Worm (Caenorhabditis elegans): Measurements from ENCODE around the gene srw-107.

DNA sequence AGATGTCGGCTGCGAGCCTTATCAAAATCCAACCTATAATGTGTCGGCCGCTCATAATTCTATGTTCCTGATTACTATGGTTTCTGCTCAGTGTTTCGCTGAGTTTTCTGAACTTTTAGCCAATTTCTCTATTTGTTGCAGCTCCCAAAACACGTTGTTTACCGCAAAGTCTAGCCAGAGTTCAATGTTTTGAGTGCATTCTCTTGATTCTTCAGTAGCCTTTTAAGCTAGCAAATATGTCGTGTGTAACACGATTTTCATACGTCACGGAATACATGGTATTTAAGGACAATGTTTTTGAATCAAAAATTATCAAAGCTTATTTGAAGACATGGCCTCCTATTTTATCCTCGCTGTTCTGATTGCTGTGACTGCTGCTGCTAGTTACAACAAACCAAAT is 16.2 kb downstream of the srw-107 start, which contains the start of gene srlf-19:
- TF ChIP-seq nhr-27 (tag; optimal IDR thresholded peaks at IDR 0.05) (no peak), tbx-9 (tag; optimal IDR thresholded peaks at IDR 0.05; ENCODE audit: borderline replicate concordance) (no peak)

All from whole organism, young adult.